Worm (Caenorhabditis elegans) whole organism, L2 larva: Measurements from ENCODE around the gene pmp-1.

Experiments
- ama-1 ChIP-seq: fragments of 150-350 bp; optimal IDR thresholded peaks from 2 replicates; lab custom pipeline; 2018; ENCODE audit warnings: inconsistent platforms
- fos-1 ChIP-seq: fragments of 150-350 bp; optimal IDR thresholded peaks from 2 replicates; lab custom pipeline; 2014; ENCODE audit warnings: missing biosample characterization, missing genetic modification characterization
- snpc-4 ChIP-seq: fragments of 150-350 bp; optimal IDR thresholded peaks from 2 replicates; lab custom pipeline; 2014; ENCODE audit warnings: missing biosample characterization, missing genetic modification characterization

ce11 chrII:6832207-6832606 is 51.3 kb downstream of the pmp-1 start:
- no peak for TF ChIP-seq snpc-4 (tag; lab: Kevin White, UChicago)
- no peak for TF ChIP-seq fos-1 (tag; lab: Kevin White, UChicago)
- no peak for TF ChIP-seq ama-1 (lab: Kevin White, UChicago)
